Fruit fly (Drosophila melanogaster) whole organism, embryonic: ENCODE data around the gene CG13605.

ENCODE experiments used
- Ada2b ChIP-seq: fragments of 200-800 bp; sonication (Bioruptor generic); IDR thresholded peaks from 2 replicates; pipeline ENCODE4 v1.3.6; 2022; ENCODE audit warnings: missing biosample characterization, missing genetic modification characterization
- CG10274 ChIP-seq: fragments of 200-800 bp; sonication (Bioruptor generic); optimal IDR thresholded peaks from 3 replicates; lab custom pipeline; 2017; ENCODE audit warnings: missing biosample characterization, mild to moderate bottlenecking, missing genetic modification characterization
- CG11093 ChIP-seq: fragments of 200-800 bp; sonication (Bioruptor generic); IDR thresholded peaks from 3 replicates; pipeline ENCODE4 v1.3.6; 2022; ENCODE audit warnings: missing biosample characterization, missing genetic modification characterization
- CG12391 ChIP-seq: fragments of 200-800 bp; sonication (Bioruptor generic); optimal IDR thresholded peaks from 3 replicates; lab custom pipeline; 2018; ENCODE audit warnings: missing biosample characterization, mild to moderate bottlenecking, missing genetic modification characterization, moderate library complexity
- CG14050 ChIP-seq: fragments of 200-800 bp; sonication (Bioruptor generic); IDR thresholded peaks from 3 replicates; pipeline ENCODE4 v1.3.6; 2022; ENCODE audit warnings: missing biosample characterization, missing genetic modification characterization
- CG15073 ChIP-seq: fragments of 200-800 bp; sonication (Bioruptor generic); optimal IDR thresholded peaks from 2 replicates; lab custom pipeline; 2016; ENCODE audit warnings: missing biosample characterization, missing genetic modification characterization
- CG15601 ChIP-seq: fragments of 200-800 bp; sonication (Bioruptor generic); optimal IDR thresholded peaks from 3 replicates; lab custom pipeline; 2019; ENCODE audit warnings: missing biosample characterization, mild to moderate bottlenecking, missing genetic modification characterization, moderate library complexity
- CG1603 ChIP-seq: fragments of 200-800 bp; sonication (Bioruptor generic); optimal IDR thresholded peaks from 2 replicates; lab custom pipeline; 2019; ENCODE audit warnings: missing biosample characterization, mild to moderate bottlenecking, missing genetic modification characterization, moderate library complexity
- CG17912 ChIP-seq: fragments of 200-800 bp; sonication (Bioruptor generic); optimal IDR thresholded peaks from 2 replicates; lab custom pipeline; 2018; ENCODE audit warnings: missing biosample characterization, mild to moderate bottlenecking, missing genetic modification characterization
- CG2712 ChIP-seq: fragments of 200-800 bp; optimal IDR thresholded peaks from 3 replicates; lab custom pipeline; 2019; ENCODE audit warnings: missing biosample characterization, mild to moderate bottlenecking, missing genetic modification characterization, moderate library complexity
- CG31224 ChIP-seq: fragments of 200-800 bp; sonication (Bioruptor generic); IDR thresholded peaks from 2 replicates; pipeline ENCODE4 v1.3.6; 2022; ENCODE audit warnings: missing biosample characterization, missing genetic modification characterization
- CG32767 ChIP-seq: fragments of 200-800 bp; sonication (Bioruptor generic); IDR thresholded peaks from 2 replicates; pipeline ENCODE4 v1.3.6; 2022; ENCODE audit warnings: missing biosample characterization, missing genetic modification characterization
- CG4617 ChIP-seq: fragments of 200-800 bp; sonication (Bioruptor generic); optimal IDR thresholded peaks from 3 replicates; lab custom pipeline; 2016; ENCODE audit warnings: missing biosample characterization, missing genetic modification characterization, borderline replicate concordance
- CG5245 ChIP-seq: fragments of 200-800 bp; sonication (Bioruptor generic); optimal IDR thresholded peaks from 3 replicates; lab custom pipeline; 2016; ENCODE audit warnings: missing biosample characterization, missing genetic modification characterization
- CG7372 ChIP-seq: fragments of 200-800 bp; sonication (Bioruptor generic); IDR thresholded peaks from 2 replicates; pipeline ENCODE4 v1.3.6; 2022; ENCODE audit warnings: missing biosample characterization, missing genetic modification characterization
- CG7745 ChIP-seq: fragments of 200-800 bp; sonication (Bioruptor generic); optimal IDR thresholded peaks from 2 replicates; lab custom pipeline; 2018; ENCODE audit warnings: missing biosample characterization, mild to moderate bottlenecking, missing genetic modification characterization, moderate library complexity
- CG8388 ChIP-seq: fragments of 200-800 bp; sonication (Bioruptor generic); optimal IDR thresholded peaks from 2 replicates; lab custom pipeline; 2019; ENCODE audit warnings: missing biosample characterization, mild to moderate bottlenecking, missing genetic modification characterization, moderate library complexity
- CTCF ChIP-seq: fragments of 200-800 bp; sonication (Bioruptor generic); optimal IDR thresholded peaks from 2 replicates; lab custom pipeline; 2017; ENCODE audit warnings: missing biosample characterization, mild to moderate bottlenecking, missing genetic modification characterization, moderate library complexity
- Dek ChIP-seq: fragments of 200-800 bp; sonication (Bioruptor generic); optimal IDR thresholded peaks from 3 replicates; lab custom pipeline; 2019; ENCODE audit warnings: missing biosample characterization, mild to moderate bottlenecking, missing genetic modification characterization, moderate library complexity
- Dp ChIP-seq: fragments of 200-800 bp; sonication (Bioruptor generic); optimal IDR thresholded peaks from 2 replicates; lab custom pipeline; 2018; ENCODE audit warnings: missing biosample characterization, mild to moderate bottlenecking, missing genetic modification characterization, moderate library complexity
- Dref ChIP-seq: fragments of 200-800 bp; sonication (Bioruptor generic); IDR thresholded peaks from 2 replicates; pipeline ENCODE4 v1.3.6; 2022; ENCODE audit warnings: missing biosample characterization, missing genetic modification characterization
- Elba2 ChIP-seq: fragments of 200-800 bp; sonication (Bioruptor generic); optimal IDR thresholded peaks from 3 replicates; lab custom pipeline; 2016; ENCODE audit warnings: missing biosample characterization, missing genetic modification characterization
- Ets65A ChIP-seq: fragments of 200-800 bp; sonication (Bioruptor generic); peaks from one replicate; lab custom pipeline; 2016; ENCODE audit warnings: missing biosample characterization, missing genetic modification characterization
- Fer2 ChIP-seq: fragments of 200-800 bp; sonication (Bioruptor generic); optimal IDR thresholded peaks from 2 replicates; lab custom pipeline; 2018; ENCODE audit warnings: missing biosample characterization, mild to moderate bottlenecking, missing genetic modification characterization, moderate library complexity
- H15 ChIP-seq: fragments of 200-800 bp; sonication (Bioruptor generic); IDR thresholded peaks from 3 replicates; pipeline ENCODE4 v1.3.6; 2022; ENCODE audit warnings: missing biosample characterization, missing genetic modification characterization
- Hand ChIP-seq: fragments of 200-800 bp; sonication (Bioruptor generic); optimal IDR thresholded peaks from 2 replicates; lab custom pipeline; 2017; ENCODE audit warnings: mild to moderate bottlenecking, missing biosample characterization, missing genetic modification reagents, missing genetic modification characterization
- Hmr ChIP-seq: fragments of 200-800 bp; sonication (Bioruptor generic); optimal IDR thresholded peaks from 3 replicates; lab custom pipeline; 2017; ENCODE audit warnings: mild to moderate bottlenecking, missing biosample characterization, missing genetic modification reagents, missing genetic modification characterization
- MESR4 ChIP-seq: fragments of 200-800 bp; sonication (Bioruptor generic); optimal IDR thresholded peaks from 2 replicates; lab custom pipeline; 2018; ENCODE audit warnings: missing biosample characterization, mild to moderate bottlenecking, missing genetic modification characterization, moderate library complexity
- Oaz ChIP-seq: fragments of 200-800 bp; sonication (Bioruptor generic); IDR thresholded peaks from 2 replicates; pipeline ENCODE4 v1.3.6; 2022; ENCODE audit warnings: missing biosample characterization, missing genetic modification characterization
- bcd ChIP-seq: fragments of 200-800 bp; sonication (Bioruptor generic); optimal IDR thresholded peaks from 2 replicates; lab custom pipeline; 2017; ENCODE audit warnings: missing biosample characterization, mild to moderate bottlenecking, missing genetic modification characterization
- cas ChIP-seq: fragments of 200-800 bp; sonication (Bioruptor generic); IDR thresholded peaks from 2 replicates; pipeline ENCODE4 v1.3.6; 2022; ENCODE audit warnings: missing biosample characterization, missing genetic modification characterization
- crc ChIP-seq: fragments of 200-800 bp; sonication (Bioruptor generic); optimal IDR thresholded peaks from 2 replicates; lab custom pipeline; 2016; ENCODE audit warnings: missing biosample characterization, missing genetic modification characterization
- fd64A ChIP-seq: fragments of 200-800 bp; sonication (Bioruptor generic); optimal IDR thresholded peaks from 3 replicates; lab custom pipeline; 2018; ENCODE audit warnings: missing biosample characterization, mild to moderate bottlenecking, missing genetic modification characterization
- gem ChIP-seq: fragments of 200-800 bp; sonication (Bioruptor generic); optimal IDR thresholded peaks from 2 replicates; lab custom pipeline; 2019; ENCODE audit warnings: missing biosample characterization, mild to moderate bottlenecking, missing genetic modification characterization, moderate library complexity
- gfzf ChIP-seq: fragments of 200-800 bp; sonication (Bioruptor generic); optimal IDR thresholded peaks from 2 replicates; lab custom pipeline; 2016; ENCODE audit warnings: missing biosample characterization, mild to moderate bottlenecking, missing genetic modification characterization, moderate library complexity
- gt ChIP-seq: fragments of 200-800 bp; sonication (Bioruptor generic); IDR thresholded peaks from 2 replicates; pipeline ENCODE4 v1.3.6; 2022; ENCODE audit warnings: missing biosample characterization, missing genetic modification characterization
- hbn ChIP-seq: fragments of 200-800 bp; sonication (Bioruptor generic); IDR thresholded peaks from 2 replicates; pipeline ENCODE4 v1.3.6; 2022; ENCODE audit warnings: missing biosample characterization, missing genetic modification characterization; ENCODE audit not compliant: partially characterized antibody
- her ChIP-seq: fragments of 200-800 bp; sonication (Bioruptor generic); optimal IDR thresholded peaks from 2 replicates; lab custom pipeline; 2016; ENCODE audit warnings: missing biosample characterization, missing genetic modification characterization
- hkb ChIP-seq, 2 experiments: fragments of 200-800 bp in 1 of 2; fragments of >200 bp in 1 of 2; sonication (Bioruptor generic) in 1 of 2; IDR thresholded peaks in 1 of 2; optimal IDR thresholded peaks in 1 of 2; 2 replicates each; pipeline versions ENCODE4 v1.3.6 to Lab custom; 2017 to 2022; ENCODE audit warnings: missing biosample characterization in 1 of 2, missing genetic modification characterization in 1 of 2
- kay ChIP-seq: fragments of 200-800 bp; sonication (Bioruptor generic); optimal IDR thresholded peaks from 2 replicates; lab custom pipeline; 2016; ENCODE audit warnings: missing biosample characterization, missing genetic modification characterization
- ken ChIP-seq: fragments of 200-800 bp; sonication (Bioruptor generic); IDR thresholded peaks from 3 replicates; pipeline ENCODE4 v1.3.6; 2022; ENCODE audit warnings: missing biosample characterization, missing genetic modification characterization
- lilli ChIP-seq: fragments of 200-800 bp; sonication (Bioruptor generic); optimal IDR thresholded peaks from 3 replicates; lab custom pipeline; 2016; ENCODE audit warnings: missing biosample characterization, missing genetic modification characterization
- nau ChIP-seq: fragments of 200-800 bp; sonication (Bioruptor generic); optimal IDR thresholded peaks from 3 replicates; lab custom pipeline; 2017; ENCODE audit warnings: missing biosample characterization, mild to moderate bottlenecking, missing genetic modification characterization, missing genetic modification reagents
- phol ChIP-seq: fragments of 200-800 bp; sonication (Bioruptor generic); optimal IDR thresholded peaks from 3 replicates; lab custom pipeline; 2018; ENCODE audit warnings: missing biosample characterization, mild to moderate bottlenecking, missing genetic modification characterization, moderate library complexity
- run ChIP-seq: fragments of 200-800 bp; sonication (Bioruptor generic); optimal IDR thresholded peaks from 3 replicates; lab custom pipeline; 2018; ENCODE audit warnings: missing biosample characterization, mild to moderate bottlenecking, missing genetic modification characterization
- shn ChIP-seq: fragments of 200-800 bp; sonication (Bioruptor generic); optimal IDR thresholded peaks from 3 replicates; lab custom pipeline; 2016; ENCODE audit warnings: missing biosample characterization, missing genetic modification characterization
- slbo ChIP-seq: fragments of 200-800 bp; sonication (Bioruptor generic); IDR thresholded peaks from 2 replicates; pipeline ENCODE4 v1.3.6; 2022; ENCODE audit warnings: missing biosample characterization, missing genetic modification characterization
- slou ChIP-seq: fragments of 200-800 bp; sonication (Bioruptor generic); optimal IDR thresholded peaks from 3 replicates; lab custom pipeline; 2016; ENCODE audit warnings: missing biosample characterization, missing genetic modification characterization
- vnd ChIP-seq: fragments of 200-800 bp; sonication (Bioruptor generic); IDR thresholded peaks from 3 replicates; pipeline ENCODE4 v1.3.6; 2022; ENCODE audit warnings: missing biosample characterization, missing genetic modification characterization; ENCODE audit not compliant: partially characterized antibody
- wek ChIP-seq: fragments of 200-800 bp; sonication (Bioruptor generic); optimal IDR thresholded peaks from 3 replicates; lab custom pipeline; 2018; ENCODE audit warnings: missing biosample characterization, mild to moderate bottlenecking, missing genetic modification characterization, moderate library complexity

The CG13605 gene

DNA sequence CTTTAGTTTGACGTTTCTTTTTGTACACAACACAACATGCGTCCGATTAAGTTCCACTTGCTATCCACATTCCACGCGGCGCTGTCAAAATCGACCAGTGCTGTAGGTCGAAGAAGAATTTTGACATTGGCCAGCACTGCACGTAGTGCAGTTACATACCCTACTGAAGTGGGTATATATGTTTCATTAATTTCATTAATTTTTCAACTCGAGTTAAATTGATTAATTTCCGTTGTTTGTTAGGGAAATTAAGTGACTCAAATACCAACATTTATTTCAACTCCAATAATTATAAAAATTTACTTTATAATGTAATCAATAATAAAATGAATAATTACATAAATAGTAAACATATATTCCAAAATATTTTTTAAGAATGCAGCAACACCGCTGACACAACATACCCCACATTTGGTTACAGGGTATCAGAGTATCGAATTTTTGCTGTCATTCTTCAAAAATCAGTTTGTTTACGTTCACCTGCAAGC is 3.2 kb downstream of the CG13605 start, which contains the start of the genes eIF4EHP and CG18428 (continued):
- TF ChIP-seq fd64A (GFP tag; lab: Kevin White, UChicago), result peak; percentile 90
- peak; percentile 99 for TF ChIP-seq CG15601 (tag; lab: Kevin White, UChicago)
- TF ChIP-seq Dp (GFP tag; lab: Kevin White, UChicago), result peak; percentile 54
- peak; percentile 99 for TF ChIP-seq CG11093
- peak; percentile 99 for TF ChIP-seq Dek
- TF ChIP-seq Ada2b, result no peak
- peak; percentile 62 for TF ChIP-seq CG1603 (tag; lab: Kevin White, UChicago)
- TF ChIP-seq cas (GFP tag; lab: Robert Waterston, UW), result no peak
- peak; percentile 79 for TF ChIP-seq crc (GFP tag; lab: Kevin White, UChicago)
- TF ChIP-seq CG10274, result peak; percentile 94
- no peak for TF ChIP-seq CG7372
- TF ChIP-seq H15, result no peak
- TF ChIP-seq CG17912, result peak; percentile 96
- TF ChIP-seq wek (GFP tag; lab: Kevin White, UChicago), result peak; percentile 80
- no peak for TF ChIP-seq hbn (GFP tag; lab: Robert Waterston, UW)
- TF ChIP-seq Hmr (GFP tag; lab: Kevin White, UChicago), result peak; percentile 99
- TF ChIP-seq Dref (GFP tag; lab: Robert Waterston, UW), result 0 out of 2 replicates have a peak, but pooled peaks have one; percentile 33
- peak; percentile 98 for TF ChIP-seq run (tag; lab: Kevin White, UChicago)
- TF ChIP-seq vnd (GFP tag; lab: Robert Waterston, UW), result no peak
- no peak for TF ChIP-seq CG32767 (GFP tag; lab: Robert Waterston, UW)
- peak; percentile 94 for TF ChIP-seq kay (GFP tag; lab: Kevin White, UChicago)
- peak; percentile 99 for TF ChIP-seq phol (tag; lab: Kevin White, UChicago)
- peak; percentile 75 for TF ChIP-seq her
- peak; percentile 86 for TF ChIP-seq CG15073 (GFP tag; lab: Kevin White, UChicago)
- TF ChIP-seq CG7745 (tag; lab: Kevin White, UChicago), result peak; percentile 86
- TF ChIP-seq slbo, result no peak
- TF ChIP-seq Fer2 (tag; lab: Kevin White, UChicago), result peak; percentile 100
- peak; percentile 100 for TF ChIP-seq CG12391 (tag; lab: Kevin White, UChicago)
- TF ChIP-seq Ets65A (GFP tag; lab: Kevin White, UChicago), result peak; percentile 98
- no peak for TF ChIP-seq CG14050 (GFP tag; lab: Robert Waterston, UW)
- no peak for TF ChIP-seq CG31224 (GFP tag; lab: Robert Waterston, UW)
- peak; percentile 96 for TF ChIP-seq nau
- peak; percentile 96 for TF ChIP-seq CG5245 (GFP tag; lab: Kevin White, UChicago)
- TF ChIP-seq ken, result 0 out of 3 replicates have a peak, but pooled peaks have one; percentile 97
- TF ChIP-seq CTCF (GFP tag; lab: Kevin White, UChicago), result peak; percentile 76
- peak; percentile 64 for TF ChIP-seq MESR4
- peak; percentile 98 for TF ChIP-seq CG8388 (GFP tag; lab: Kevin White, UChicago)
- TF ChIP-seq CG4617 (GFP tag; lab: Kevin White, UChicago), result peak; percentile 96
- no peak; the same call in none of the 2 replicates for TF ChIP-seq Oaz (GFP tag; lab: Robert Waterston, UW)
- peak; percentile 21 for TF ChIP-seq gfzf (GFP tag; lab: Kevin White, UChicago)
- TF ChIP-seq bcd (GFP tag; lab: Kevin White, UChicago), result peak; percentile 100
- TF ChIP-seq CG2712 (tag; lab: Kevin White, UChicago), result peak; percentile 99
- TF ChIP-seq gt (GFP tag; lab: Robert Waterston, UW), result no peak
- TF ChIP-seq shn (GFP tag; lab: Kevin White, UChicago), result peak; percentile 67
- TF ChIP-seq Elba2 (GFP tag; lab: Kevin White, UChicago), result peak; percentile 73
- TF ChIP-seq gem (tag; lab: Kevin White, UChicago), result peak; percentile 100
- TF ChIP-seq slou, result peak; percentile 97
- peak; percentile 99 for TF ChIP-seq Hand (GFP tag; lab: Kevin White, UChicago)
- TF ChIP-seq lilli (GFP tag; lab: Kevin White, UChicago), result peak; percentile 97
- TF ChIP-seq hkb (optimal IDR thresholded peaks at IDR 0.05; lab: Kevin White, UChicago), result no peak
- TF ChIP-seq hkb (GFP tag; IDR thresholded peaks at IDR 0.05; lab: Robert Waterston, UW), result no peak
